Fruit fly (Drosophila melanogaster) whole organism, embryonic: ENCODE results near the gene sima.
A peak's percentile ranks its signal among the peaks of the same experiment; 100 is the strongest.

Experiments
- ATbp ChIP-seq: fragments of 200-800 bp; sonication (Bioruptor generic); optimal IDR thresholded peaks from 2 replicates; lab custom pipeline; 2017; ENCODE audit warnings: missing biosample characterization, mild to moderate bottlenecking, missing genetic modification characterization, missing genetic modification reagents
- CG10274 ChIP-seq: fragments of 200-800 bp; sonication (Bioruptor generic); optimal IDR thresholded peaks from 3 replicates; lab custom pipeline; 2017; ENCODE audit warnings: missing biosample characterization, mild to moderate bottlenecking, missing genetic modification characterization
- CG12155 ChIP-seq: fragments of 200-800 bp; sonication (Bioruptor generic); optimal IDR thresholded peaks from 3 replicates; lab custom pipeline; 2016; ENCODE audit warnings: missing biosample characterization, missing genetic modification characterization
- CG12236 ChIP-seq: fragments of 200-800 bp; sonication (Bioruptor generic); optimal IDR thresholded peaks from 2 replicates; lab custom pipeline; 2016; ENCODE audit warnings: missing biosample characterization, missing genetic modification characterization
- CG13287 ChIP-seq: fragments of 200-800 bp; sonication (Bioruptor generic); IDR thresholded peaks from 2 replicates; pipeline ENCODE4 v1.3.6; 2022; ENCODE audit warnings: missing biosample characterization, missing genetic modification characterization; ENCODE audit not compliant: partially characterized antibody
- CG14667 ChIP-seq: fragments of 200-800 bp; sonication (Bioruptor generic); IDR thresholded peaks from 2 replicates; pipeline ENCODE4 v1.3.6; 2022; ENCODE audit warnings: missing biosample characterization, missing genetic modification characterization
- CG18262 ChIP-seq: fragments of 200-800 bp; optimal IDR thresholded peaks from 3 replicates; lab custom pipeline; 2019; ENCODE audit warnings: missing biosample characterization, mild to moderate bottlenecking, missing genetic modification characterization, moderate library complexity
- CG30403 ChIP-seq: fragments of 200-800 bp; sonication (Bioruptor generic); optimal IDR thresholded peaks from 3 replicates; lab custom pipeline; 2016; ENCODE audit warnings: missing biosample characterization, missing genetic modification characterization
- CG31441 ChIP-seq: fragments of 200-800 bp; sonication (Bioruptor generic); IDR thresholded peaks from 2 replicates; pipeline ENCODE4 v1.3.6; 2022; ENCODE audit warnings: missing biosample characterization, missing genetic modification characterization
- CG4282 ChIP-seq: fragments of 200-800 bp; sonication (Bioruptor generic); optimal IDR thresholded peaks from 2 replicates; lab custom pipeline; 2016; ENCODE audit warnings: missing biosample characterization, missing genetic modification characterization
- CG4707 ChIP-seq: fragments of 200-800 bp; sonication (Bioruptor generic); optimal IDR thresholded peaks from 2 replicates; lab custom pipeline; 2018; ENCODE audit warnings: missing biosample characterization, mild to moderate bottlenecking, missing genetic modification characterization, moderate library complexity
- CG6272 ChIP-seq: fragments of 200-800 bp; sonication (Bioruptor generic); IDR thresholded peaks from 2 replicates; pipeline ENCODE4 v1.3.6; 2022; ENCODE audit warnings: missing biosample characterization, missing genetic modification characterization
- CG7786 ChIP-seq: fragments of 200-800 bp; sonication (Bioruptor generic); optimal IDR thresholded peaks from 2 replicates; lab custom pipeline; 2016; ENCODE audit warnings: missing biosample characterization, missing genetic modification characterization
- CG7987 ChIP-seq: fragments of 200-800 bp; sonication (Bioruptor generic); optimal IDR thresholded peaks from 2 replicates; lab custom pipeline; 2018; ENCODE audit warnings: missing biosample characterization, mild to moderate bottlenecking, missing genetic modification characterization, moderate library complexity
- CG9797 ChIP-seq: fragments of 200-800 bp; sonication (Bioruptor generic); optimal IDR thresholded peaks from 3 replicates; lab custom pipeline; 2018; ENCODE audit warnings: missing biosample characterization, mild to moderate bottlenecking, missing genetic modification characterization
- Camta ChIP-seq: fragments of 200-800 bp; sonication (Bioruptor generic); optimal IDR thresholded peaks from 2 replicates; lab custom pipeline; 2016; ENCODE audit warnings: missing biosample characterization, missing genetic modification characterization
- Dad ChIP-seq: fragments of 200-800 bp; sonication (Bioruptor generic); optimal IDR thresholded peaks from 3 replicates; lab custom pipeline; 2016; ENCODE audit warnings: missing biosample characterization, missing genetic modification characterization
- GATAe ChIP-seq: fragments of 200-800 bp; sonication (Bioruptor generic); conservative IDR thresholded peaks from 2 replicates; pipeline ENCODE4 v1.3.6; 2022; ENCODE audit warnings: missing biosample characterization, missing genetic modification characterization
- H15 ChIP-seq: fragments of 200-800 bp; sonication (Bioruptor generic); IDR thresholded peaks from 3 replicates; pipeline ENCODE4 v1.3.6; 2022; ENCODE audit warnings: missing biosample characterization, missing genetic modification characterization
- Hr3 ChIP-seq: fragments of 200-800 bp; sonication (Bioruptor generic); optimal IDR thresholded peaks from 3 replicates; lab custom pipeline; 2016; ENCODE audit warnings: missing biosample characterization, missing genetic modification characterization
- Hsf ChIP-seq: fragments of 200-800 bp; sonication (Bioruptor generic); optimal IDR thresholded peaks from 3 replicates; lab custom pipeline; 2016; ENCODE audit warnings: missing biosample characterization, missing genetic modification characterization
- Neu2 ChIP-seq: fragments of 200-800 bp; sonication (Bioruptor generic); optimal IDR thresholded peaks from 3 replicates; lab custom pipeline; 2016; ENCODE audit warnings: missing biosample characterization, missing genetic modification characterization, borderline replicate concordance
- Nf-YB ChIP-seq: fragments of 200-800 bp; sonication (Bioruptor generic); optimal IDR thresholded peaks from 3 replicates; lab custom pipeline; 2019; ENCODE audit warnings: missing biosample characterization, mild to moderate bottlenecking, missing genetic modification characterization, moderate library complexity
- Scr ChIP-seq: fragments of 200-800 bp; sonication (Bioruptor generic); IDR thresholded peaks from 2 replicates; pipeline ENCODE4 v1.3.6; 2022; ENCODE audit warnings: missing biosample characterization, missing genetic modification characterization; ENCODE audit not compliant: partially characterized antibody
- Ssrp ChIP-seq: fragments of 200-800 bp; sonication (Bioruptor generic); optimal IDR thresholded peaks from 2 replicates; lab custom pipeline; 2018; ENCODE audit warnings: missing biosample characterization, mild to moderate bottlenecking, missing genetic modification characterization, moderate library complexity
- Trl ChIP-seq, 3 experiments: fragments of >200 bp in 2 of 3; fragments of 200-800 bp in 1 of 3; sonication (Bioruptor generic) in 1 of 3; optimal IDR thresholded peaks; 2 replicates in 1 of 3; 3 replicates in 2 of 3; lab custom pipeline; 2016 to 2017; ENCODE audit warnings: missing biosample characterization in 1 of 3, missing genetic modification characterization in 1 of 3
- ato ChIP-seq: fragments of 200-800 bp; sonication (Bioruptor generic); IDR thresholded peaks from 2 replicates; pipeline ENCODE4 v1.3.6; 2022; ENCODE audit warnings: missing biosample characterization, missing genetic modification characterization; ENCODE audit not compliant: partially characterized antibody
- br ChIP-seq: fragments of >200 bp; optimal IDR thresholded peaks from 2 replicates; lab custom pipeline; 2017
- chif ChIP-seq, 2 experiments: fragments of 200-800 bp; sonication (Bioruptor generic); optimal IDR thresholded peaks; 3 replicates each; lab custom pipeline; 2016; ENCODE audit warnings: missing biosample characterization in 2 of 2, missing genetic modification characterization in 2 of 2
- chn ChIP-seq: fragments of 200-800 bp; sonication (Bioruptor generic); optimal IDR thresholded peaks from 2 replicates; lab custom pipeline; 2016; ENCODE audit warnings: missing biosample characterization, missing genetic modification characterization
- ci ChIP-seq: fragments of 200-800 bp; sonication (Bioruptor generic); IDR thresholded peaks from 3 replicates; pipeline ENCODE4 v1.3.6; 2022; ENCODE audit warnings: missing biosample characterization, missing genetic modification characterization
- gsb ChIP-seq: fragments of 200-800 bp; sonication (Bioruptor generic); IDR thresholded peaks from 2 replicates; pipeline ENCODE4 v1.3.6; 2022; ENCODE audit warnings: missing biosample characterization, missing genetic modification characterization
- hkb ChIP-seq, 2 experiments: fragments of 200-800 bp in 1 of 2; fragments of >200 bp in 1 of 2; sonication (Bioruptor generic) in 1 of 2; IDR thresholded peaks in 1 of 2; optimal IDR thresholded peaks in 1 of 2; 2 replicates each; pipeline versions ENCODE4 v1.3.6 to Lab custom; 2017 to 2022; ENCODE audit warnings: missing biosample characterization in 1 of 2, missing genetic modification characterization in 1 of 2
- jumu ChIP-seq: fragments of 200-800 bp; sonication (Bioruptor generic); optimal IDR thresholded peaks from 3 replicates; lab custom pipeline; 2016; ENCODE audit warnings: missing biosample characterization, missing genetic modification characterization
- kah ChIP-seq: fragments of 200-800 bp; sonication (Bioruptor generic); optimal IDR thresholded peaks from 2 replicates; lab custom pipeline; 2018; ENCODE audit warnings: missing biosample characterization, mild to moderate bottlenecking, missing genetic modification characterization
- kay ChIP-seq: fragments of 200-800 bp; sonication (Bioruptor generic); optimal IDR thresholded peaks from 2 replicates; lab custom pipeline; 2016; ENCODE audit warnings: missing biosample characterization, missing genetic modification characterization
- kni ChIP-seq: fragments of 200-800 bp; sonication (Bioruptor generic); optimal IDR thresholded peaks from 3 replicates; lab custom pipeline; 2017; ENCODE audit warnings: mild to moderate bottlenecking, missing biosample characterization, missing genetic modification reagents, missing genetic modification characterization
- lola ChIP-seq, 3 experiments: fragments of >200 bp in 2 of 3; fragments of 200-800 bp in 1 of 3; sonication (Bioruptor generic) in 1 of 3; optimal IDR thresholded peaks; 2 replicates each; lab custom pipeline; 2017 to 2019; ENCODE audit warnings: missing biosample characterization in 3 of 3, missing genetic modification characterization in 3 of 3, mild to moderate bottlenecking in 1 of 3, moderate library complexity in 1 of 3
- pho ChIP-seq: fragments of 200-800 bp; sonication (Bioruptor generic); optimal IDR thresholded peaks from 2 replicates; lab custom pipeline; 2016; ENCODE audit warnings: missing biosample characterization, missing genetic modification characterization
- pum ChIP-seq: fragments of 200-800 bp; sonication (Bioruptor generic); optimal IDR thresholded peaks from 2 replicates; lab custom pipeline; 2016; ENCODE audit warnings: missing biosample characterization, missing genetic modification characterization
- salm ChIP-seq: fragments of 200-800 bp; sonication (Bioruptor generic); optimal IDR thresholded peaks from 2 replicates; lab custom pipeline; 2018; ENCODE audit warnings: missing biosample characterization, mild to moderate bottlenecking, missing genetic modification characterization
- sc ChIP-seq, 3 experiments: fragments of >200 bp in 2 of 3; fragments of 200-800 bp in 1 of 3; sonication (Bioruptor generic) in 1 of 3; optimal IDR thresholded peaks; 2 replicates in 2 of 3; 3 replicates in 1 of 3; lab custom pipeline; 2017; ENCODE audit warnings: mild to moderate bottlenecking in 1 of 3, missing biosample characterization in 1 of 3, missing genetic modification characterization in 1 of 3, missing genetic modification reagents in 1 of 3
- slou ChIP-seq: fragments of 200-800 bp; sonication (Bioruptor generic); optimal IDR thresholded peaks from 3 replicates; lab custom pipeline; 2016; ENCODE audit warnings: missing biosample characterization, missing genetic modification characterization
- sna ChIP-seq: fragments of 200-800 bp; sonication (Bioruptor generic); IDR thresholded peaks from 2 replicates; pipeline ENCODE4 v1.3.6; 2022; ENCODE audit warnings: missing biosample characterization, missing genetic modification characterization; ENCODE audit not compliant: partially characterized antibody
- toy ChIP-seq: fragments of 200-800 bp; sonication (Bioruptor generic); IDR thresholded peaks from 2 replicates; pipeline ENCODE4 v1.3.6; 2022; ENCODE audit warnings: missing biosample characterization, missing genetic modification characterization
- trh ChIP-seq: fragments of 200-800 bp; sonication (Bioruptor generic); optimal IDR thresholded peaks from 2 replicates; lab custom pipeline; 2016; ENCODE audit warnings: missing biosample characterization, missing genetic modification characterization
- wdn ChIP-seq: fragments of 200-800 bp; sonication (Bioruptor generic); IDR thresholded peaks from 2 replicates; pipeline ENCODE4 v1.3.6; 2022; ENCODE audit warnings: missing biosample characterization, missing genetic modification characterization

Gene sima

DNA sequence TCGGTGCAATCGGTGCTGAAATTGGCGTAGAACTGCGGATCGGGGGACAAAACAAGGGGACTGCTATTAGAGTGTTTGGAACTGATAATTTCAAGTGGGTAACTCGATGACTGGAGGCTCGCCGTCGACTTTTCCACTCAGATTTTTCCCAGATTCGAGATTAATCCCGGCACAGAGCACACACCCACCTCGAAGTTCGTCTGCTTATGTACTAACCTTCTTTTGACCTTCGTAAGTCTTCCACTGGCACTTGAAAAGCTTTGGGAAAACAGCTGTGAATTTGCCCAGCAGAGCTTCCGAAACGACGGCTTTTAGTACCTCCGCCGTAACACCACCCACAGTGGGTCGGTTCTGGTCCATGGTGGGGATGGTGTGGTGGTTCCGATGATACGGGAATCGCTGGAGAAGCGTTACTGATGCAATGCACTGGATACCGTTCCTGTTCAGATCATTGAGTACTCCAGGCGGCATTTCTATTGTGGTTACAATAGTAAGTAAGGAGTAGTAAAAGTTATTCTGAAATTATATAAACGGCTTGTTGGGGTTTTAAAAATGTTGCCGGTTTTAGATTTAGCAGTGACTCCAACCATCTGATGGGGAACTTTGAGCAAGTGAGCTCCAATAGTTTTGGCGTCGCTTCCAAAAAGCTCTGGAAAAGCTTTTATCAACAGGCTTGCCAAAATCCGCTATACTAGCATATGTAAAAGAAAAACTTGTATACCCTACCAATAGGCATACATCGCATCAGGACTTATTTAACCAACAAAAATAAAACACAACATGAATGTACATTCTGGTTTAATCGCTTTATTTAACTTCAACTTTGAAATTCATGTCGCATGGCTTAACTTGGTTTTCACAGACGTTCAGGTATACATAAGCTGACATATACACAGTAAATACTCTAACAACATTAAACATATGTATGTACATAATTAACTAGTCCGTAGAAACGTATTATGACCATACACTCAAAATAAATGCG lies 76.2 kb downstream of the sima start, which contains the start of gene Tpi (continued):
- no peak for TF ChIP-seq Hr3 (GFP tag; lab: Kevin White, UChicago)
- no peak for TF ChIP-seq kay (GFP tag; lab: Kevin White, UChicago)
- peak; percentile 58 for TF ChIP-seq chn (GFP tag; lab: Kevin White, UChicago)
- no peak for TF ChIP-seq Scr
- TF ChIP-seq CG10274 (GFP tag; lab: Kevin White, UChicago): no peak
- no peak for TF ChIP-seq sna
- no peak for TF ChIP-seq CG31441
- TF ChIP-seq jumu (GFP tag; lab: Kevin White, UChicago): no peak
- no peak for TF ChIP-seq CG4282 (GFP tag; lab: Kevin White, UChicago)
- TF ChIP-seq sc (optimal IDR thresholded peaks at IDR 0.05; lab: Kevin White, UChicago): no peak
- no peak for TF ChIP-seq sc (GFP tag; optimal IDR thresholded peaks at IDR 0.05; lab: Kevin White, UChicago)
- TF ChIP-seq CG4707 (GFP tag; lab: Kevin White, UChicago): no peak
- TF ChIP-seq lola (GFP tag; optimal IDR thresholded peaks at IDR 0.05; lab: Kevin White, UChicago): no peak
- peak; percentile 32 for TF ChIP-seq CG7786 (GFP tag; lab: Kevin White, UChicago)
- no peak for TF ChIP-seq CG12236 (GFP tag; lab: Kevin White, UChicago)
- TF ChIP-seq CG14667 (GFP tag; lab: Robert Waterston, UW): no peak
- TF ChIP-seq hkb (optimal IDR thresholded peaks at IDR 0.05; lab: Kevin White, UChicago): peak; percentile 97
- TF ChIP-seq hkb (GFP tag; IDR thresholded peaks at IDR 0.05; lab: Robert Waterston, UW): no peak
- no peak for TF ChIP-seq gsb (GFP tag; lab: Robert Waterston, UW)
- no peak for TF ChIP-seq Neu2 (GFP tag; lab: Kevin White, UChicago)
- TF ChIP-seq CG30403 (GFP tag; lab: Kevin White, UChicago): peak; percentile 33
- TF ChIP-seq kah (GFP tag; lab: Kevin White, UChicago): no peak
- no peak for TF ChIP-seq br (lab: Kevin White, UChicago)
- no peak for TF ChIP-seq chif (GFP tag; optimal IDR thresholded peaks at IDR 0.05; lab: Kevin White, UChicago)
- peak; percentile 72; the same call in 2 of the 3 replicates for TF ChIP-seq ci (GFP tag; lab: Robert Waterston, UW)
- no peak for TF ChIP-seq Ssrp (tag; lab: Kevin White, UChicago)
- TF ChIP-seq slou: no peak
- no peak for TF ChIP-seq Dad (GFP tag; lab: Kevin White, UChicago)
- no peak for TF ChIP-seq CG6272 (GFP tag; lab: Robert Waterston, UW)
- no peak for TF ChIP-seq kni (GFP tag; lab: Kevin White, UChicago)
- TF ChIP-seq CG13287 (GFP tag; lab: Robert Waterston, UW): peak; percentile 22; the same call in 1 of the 2 replicates
- TF ChIP-seq GATAe (GFP tag; lab: Robert Waterston, UW): no peak
- TF ChIP-seq H15 (GFP tag; lab: Robert Waterston, UW): no peak
- TF ChIP-seq ato (GFP tag; lab: Robert Waterston, UW): no peak
- no peak for TF ChIP-seq salm (tag; lab: Kevin White, UChicago)
- TF ChIP-seq CG7987 (GFP tag; lab: Kevin White, UChicago): no peak
- TF ChIP-seq Nf-YB: no peak
- no peak for TF ChIP-seq CG18262 (tag; lab: Kevin White, UChicago)
- no peak for TF ChIP-seq ATbp (GFP tag; lab: Kevin White, UChicago)
- TF ChIP-seq toy (GFP tag; lab: Robert Waterston, UW): no peak
- TF ChIP-seq pho (GFP tag; lab: Kevin White, UChicago): peak; percentile 28
- no peak for TF ChIP-seq Trl (optimal IDR thresholded peaks at IDR 0.05; lab: Kevin White, UChicago)
- no peak for TF ChIP-seq Trl (GFP tag; optimal IDR thresholded peaks at IDR 0.05; lab: Kevin White, UChicago)
- TF ChIP-seq pum (GFP tag; lab: Kevin White, UChicago): no peak
- no peak for TF ChIP-seq wdn (GFP tag; lab: Robert Waterston, UW)
- peak; percentile 41 for TF ChIP-seq Hsf (GFP tag; lab: Kevin White, UChicago)
- no peak for TF ChIP-seq trh (GFP tag; lab: Kevin White, UChicago)
- TF ChIP-seq CG9797 (GFP tag; lab: Kevin White, UChicago): no peak
- peak; percentile 7 for TF ChIP-seq Camta (GFP tag; lab: Kevin White, UChicago)
- peak; percentile 1 for TF ChIP-seq CG12155 (GFP tag; lab: Kevin White, UChicago)
